Fruit fly (Drosophila melanogaster) whole organism, embryonic: ENCODE results near the gene RpS7.
A peak's percentile ranks its signal among the peaks of the same experiment; 100 is the strongest.

Experiments
- ATbp ChIP-seq: fragments of 200-800 bp; sonication (Bioruptor generic); optimal IDR thresholded peaks from 2 replicates; lab custom pipeline; 2017; ENCODE audit warnings: missing biosample characterization, mild to moderate bottlenecking, missing genetic modification characterization, missing genetic modification reagents
- Awh ChIP-seq: fragments of 200-800 bp; sonication (Bioruptor generic); IDR thresholded peaks from 2 replicates; pipeline ENCODE4, ENCODE4 v1.3.6; 2022; ENCODE audit warnings: missing biosample characterization, missing genetic modification characterization
- Blimp-1 ChIP-seq: fragments of 200-800 bp; sonication (Bioruptor generic); optimal IDR thresholded peaks from 3 replicates; lab custom pipeline; 2018; ENCODE audit warnings: missing biosample characterization, missing genetic modification characterization, mild to moderate bottlenecking, moderate library complexity, missing genetic modification reagents
- CG10209 ChIP-seq: fragments of 200-800 bp; sonication (Bioruptor generic); optimal IDR thresholded peaks from 3 replicates; lab custom pipeline; 2017; ENCODE audit warnings: missing biosample characterization, mild to moderate bottlenecking, missing genetic modification characterization, missing genetic modification reagents
- CG10366 ChIP-seq: fragments of 200-800 bp; sonication (Bioruptor generic); IDR thresholded peaks from 2 replicates; pipeline ENCODE4 v1.3.6; 2022; ENCODE audit warnings: missing biosample characterization, missing genetic modification characterization
- CG10979 ChIP-seq: fragments of 200-800 bp; sonication (Bioruptor generic); optimal IDR thresholded peaks from 2 replicates; lab custom pipeline; 2018; ENCODE audit warnings: missing biosample characterization, mild to moderate bottlenecking, missing genetic modification characterization, moderate library complexity
- CG11504 ChIP-seq: fragments of 200-800 bp; sonication (Bioruptor generic); optimal IDR thresholded peaks from 3 replicates; lab custom pipeline; 2019; ENCODE audit warnings: missing biosample characterization, mild to moderate bottlenecking, missing genetic modification characterization, moderate library complexity
- CG11695 ChIP-seq: fragments of 200-800 bp; sonication (Bioruptor generic); IDR thresholded peaks from 3 replicates; pipeline ENCODE4 v1.3.6; 2022; ENCODE audit warnings: missing biosample characterization, missing genetic modification characterization
- CG12391 ChIP-seq: fragments of 200-800 bp; sonication (Bioruptor generic); optimal IDR thresholded peaks from 3 replicates; lab custom pipeline; 2018; ENCODE audit warnings: missing biosample characterization, mild to moderate bottlenecking, missing genetic modification characterization, moderate library complexity
- CG12769 ChIP-seq: fragments of 200-800 bp; sonication (Bioruptor generic); optimal IDR thresholded peaks from 2 replicates; lab custom pipeline; 2019; ENCODE audit warnings: missing biosample characterization, mild to moderate bottlenecking, missing genetic modification characterization, moderate library complexity
- CG14014 ChIP-seq: fragments of 200-800 bp; sonication (Bioruptor generic); IDR thresholded peaks from 2 replicates; pipeline ENCODE4 v1.3.6; 2022; ENCODE audit warnings: missing biosample characterization, missing genetic modification characterization
- CG14441 ChIP-seq: fragments of 200-800 bp; sonication (Bioruptor generic); IDR thresholded peaks from 2 replicates; pipeline ENCODE4 v1.3.6; 2022; ENCODE audit warnings: missing biosample characterization, missing genetic modification characterization
- CG14667 ChIP-seq: fragments of 200-800 bp; sonication (Bioruptor generic); IDR thresholded peaks from 2 replicates; pipeline ENCODE4 v1.3.6; 2022; ENCODE audit warnings: missing biosample characterization, missing genetic modification characterization
- CG17359 ChIP-seq: fragments of 200-800 bp; sonication (Bioruptor generic); optimal IDR thresholded peaks from 3 replicates; lab custom pipeline; 2018; ENCODE audit warnings: missing biosample characterization, mild to moderate bottlenecking, missing genetic modification characterization, moderate library complexity
- CG2120 ChIP-seq: fragments of 200-800 bp; sonication (Bioruptor generic); optimal IDR thresholded peaks from 3 replicates; lab custom pipeline; 2016; ENCODE audit warnings: missing biosample characterization, missing genetic modification characterization
- CG32772 ChIP-seq: fragments of 200-800 bp; sonication (Bioruptor generic); IDR thresholded peaks from 2 replicates; pipeline ENCODE4 v1.3.6; 2022; ENCODE audit warnings: missing biosample characterization, missing genetic modification characterization
- CG4282 ChIP-seq: fragments of 200-800 bp; sonication (Bioruptor generic); optimal IDR thresholded peaks from 2 replicates; lab custom pipeline; 2016; ENCODE audit warnings: missing biosample characterization, missing genetic modification characterization
- CG43689 ChIP-seq: fragments of 200-800 bp; sonication (Bioruptor generic); IDR thresholded peaks from 2 replicates; pipeline ENCODE4 v1.3.6; 2022; ENCODE audit warnings: missing biosample characterization, missing genetic modification characterization
- CG6689 ChIP-seq: fragments of 200-800 bp; sonication (Bioruptor generic); IDR thresholded peaks from 2 replicates; pipeline ENCODE4 v1.3.6; 2022; ENCODE audit warnings: missing biosample characterization, missing genetic modification characterization
- CG6813 ChIP-seq: fragments of 200-800 bp; sonication (Bioruptor generic); optimal IDR thresholded peaks from 2 replicates; lab custom pipeline; 2017; ENCODE audit warnings: missing biosample characterization, missing genetic modification characterization, mild to moderate bottlenecking, moderate library complexity, missing genetic modification reagents
- CG7556 ChIP-seq: fragments of 200-800 bp; sonication (Bioruptor generic); optimal IDR thresholded peaks from 2 replicates; lab custom pipeline; 2017; ENCODE audit warnings: missing biosample characterization, mild to moderate bottlenecking, missing genetic modification characterization
- CG7839 ChIP-seq: fragments of 200-800 bp; sonication (Bioruptor generic); optimal IDR thresholded peaks from 3 replicates; lab custom pipeline; 2018; ENCODE audit warnings: missing biosample characterization, mild to moderate bottlenecking, missing genetic modification characterization, moderate library complexity
- CG7963 ChIP-seq: fragments of 200-800 bp; sonication (Bioruptor generic); IDR thresholded peaks from 3 replicates; pipeline ENCODE4 v1.3.6; 2022; ENCODE audit warnings: missing biosample characterization, missing genetic modification characterization; ENCODE audit not compliant: partially characterized antibody
- CG8388 ChIP-seq: fragments of 200-800 bp; sonication (Bioruptor generic); optimal IDR thresholded peaks from 2 replicates; lab custom pipeline; 2019; ENCODE audit warnings: missing biosample characterization, mild to moderate bottlenecking, missing genetic modification characterization, moderate library complexity
- E2f1 ChIP-seq: fragments of 200-800 bp; sonication (Bioruptor generic); IDR thresholded peaks from 2 replicates; pipeline ENCODE4 v1.3.6; 2022; ENCODE audit warnings: missing biosample characterization, missing genetic modification characterization
- Ets65A ChIP-seq: fragments of 200-800 bp; sonication (Bioruptor generic); peaks from one replicate; lab custom pipeline; 2016; ENCODE audit warnings: missing biosample characterization, missing genetic modification characterization
- Fer1 ChIP-seq: fragments of 200-800 bp; sonication (Bioruptor generic); optimal IDR thresholded peaks from 2 replicates; lab custom pipeline; 2017; ENCODE audit warnings: missing biosample characterization, mild to moderate bottlenecking, missing genetic modification characterization
- Fer3 ChIP-seq: fragments of 200-800 bp; sonication (Bioruptor generic); optimal IDR thresholded peaks from 2 replicates; lab custom pipeline; 2018; ENCODE audit warnings: missing biosample characterization, mild to moderate bottlenecking, missing genetic modification characterization, moderate library complexity
- H2.0 ChIP-seq: fragments of 200-800 bp; sonication (Bioruptor generic); IDR thresholded peaks from 2 replicates; pipeline ENCODE4 v1.3.6; 2022; ENCODE audit warnings: missing biosample characterization, missing genetic modification characterization
- HHEX ChIP-seq: fragments of 200-800 bp; sonication (Bioruptor generic); optimal IDR thresholded peaks from 3 replicates; lab custom pipeline; 2017; ENCODE audit warnings: missing biosample characterization, mild to moderate bottlenecking, missing genetic modification characterization, missing genetic modification reagents
- Hand ChIP-seq: fragments of 200-800 bp; sonication (Bioruptor generic); optimal IDR thresholded peaks from 2 replicates; lab custom pipeline; 2017; ENCODE audit warnings: mild to moderate bottlenecking, missing biosample characterization, missing genetic modification reagents, missing genetic modification characterization
- HmgZ ChIP-seq: fragments of 200-800 bp; sonication (Bioruptor generic); optimal IDR thresholded peaks from 2 replicates; lab custom pipeline; 2018; ENCODE audit warnings: missing biosample characterization, mild to moderate bottlenecking, missing genetic modification characterization
- Lpt ChIP-seq: fragments of >200 bp; optimal IDR thresholded peaks from 2 replicates; lab custom pipeline; 2018; ENCODE audit warnings: missing biosample characterization, missing genetic modification characterization
- Max ChIP-seq: fragments of 200-800 bp; sonication (Bioruptor generic); optimal IDR thresholded peaks from 2 replicates; lab custom pipeline; 2016; ENCODE audit warnings: missing biosample characterization, mild to moderate bottlenecking, missing genetic modification characterization
- Neu2 ChIP-seq: fragments of 200-800 bp; sonication (Bioruptor generic); optimal IDR thresholded peaks from 3 replicates; lab custom pipeline; 2016; ENCODE audit warnings: missing biosample characterization, missing genetic modification characterization, borderline replicate concordance
- Nf-YA ChIP-seq: fragments of 200-800 bp; sonication (Bioruptor generic); IDR thresholded peaks from 2 replicates; pipeline ENCODE4 v1.3.6; 2022; ENCODE audit warnings: missing biosample characterization, missing genetic modification characterization
- Sry-β ChIP-seq: fragments of 200-800 bp; sonication (Bioruptor generic); optimal IDR thresholded peaks from 2 replicates; lab custom pipeline; 2018; ENCODE audit warnings: missing biosample characterization, mild to moderate bottlenecking, missing genetic modification characterization, moderate library complexity
- Ssrp ChIP-seq: fragments of 200-800 bp; sonication (Bioruptor generic); optimal IDR thresholded peaks from 2 replicates; lab custom pipeline; 2018; ENCODE audit warnings: missing biosample characterization, mild to moderate bottlenecking, missing genetic modification characterization, moderate library complexity
- eve ChIP-seq, 2 experiments: fragments of >200 bp; optimal IDR thresholded peaks; 2 replicates each; lab custom pipeline; 2017; ENCODE audit warnings: missing biosample characterization in 2 of 2, missing genetic modification characterization in 2 of 2
- exex ChIP-seq: fragments of 200-800 bp; sonication (Bioruptor generic); optimal IDR thresholded peaks from 4 replicates; lab custom pipeline; 2018; ENCODE audit warnings: missing biosample characterization, mild to moderate bottlenecking, missing genetic modification characterization, moderate library complexity
- grn ChIP-seq: fragments of 200-800 bp; sonication (Bioruptor generic); optimal IDR thresholded peaks from 3 replicates; lab custom pipeline; 2017; ENCODE audit warnings: missing biosample characterization, missing genetic modification characterization
- lab ChIP-seq: fragments of 200-800 bp; sonication (Bioruptor generic); optimal IDR thresholded peaks from 3 replicates; lab custom pipeline; 2017; ENCODE audit warnings: missing biosample characterization, missing genetic modification characterization, mild to moderate bottlenecking, moderate library complexity, missing genetic modification reagents
- lilli ChIP-seq: fragments of 200-800 bp; sonication (Bioruptor generic); optimal IDR thresholded peaks from 3 replicates; lab custom pipeline; 2016; ENCODE audit warnings: missing biosample characterization, missing genetic modification characterization
- row ChIP-seq: fragments of 200-800 bp; sonication (Bioruptor generic); IDR thresholded peaks from 3 replicates; pipeline ENCODE4 v1.3.6; 2022; ENCODE audit warnings: missing biosample characterization, missing genetic modification characterization
- scrt ChIP-seq: fragments of 200-800 bp; sonication (Bioruptor generic); optimal IDR thresholded peaks from 2 replicates; lab custom pipeline; 2018; ENCODE audit warnings: missing biosample characterization, mild to moderate bottlenecking, missing genetic modification characterization, moderate library complexity
- sens ChIP-seq: fragments of 200-800 bp; sonication (Bioruptor generic); peaks from one replicate; lab custom pipeline; 2016; ENCODE audit warnings: missing biosample characterization, missing genetic modification characterization
- sisA ChIP-seq: fragments of 200-800 bp; sonication (Bioruptor generic); IDR thresholded peaks from 2 replicates; pipeline ENCODE4 v1.3.6; 2022; ENCODE audit warnings: missing biosample characterization, missing genetic modification characterization
- sob ChIP-seq: fragments of 200-800 bp; sonication (Bioruptor generic); IDR thresholded peaks from 2 replicates; pipeline ENCODE4 v1.3.6; 2022; ENCODE audit warnings: missing biosample characterization, missing genetic modification characterization
- tgo ChIP-seq: fragments of 200-800 bp; sonication (Bioruptor generic); IDR thresholded peaks from 3 replicates; pipeline ENCODE4 v1.3.6; 2022; ENCODE audit warnings: missing biosample characterization, missing genetic modification characterization
- unpg ChIP-seq: fragments of 200-800 bp; sonication (Bioruptor generic); optimal IDR thresholded peaks from 3 replicates; lab custom pipeline; 2018; ENCODE audit warnings: missing biosample characterization, mild to moderate bottlenecking, missing genetic modification characterization, moderate library complexity

The RpS7 gene

dm6 chr3R:30235253-30235652, 26.4 kb upstream of the RpS7 start (continued):
- TF ChIP-seq CG11695 (GFP tag; lab: Robert Waterston, UW) (0 out of 3 replicates have a peak, but pooled peaks have one; percentile 36), Ets65A (GFP tag; lab: Kevin White, UChicago) (no peak), CG12769 (tag; lab: Kevin White, UChicago) (peak; percentile 17), scrt (GFP tag; lab: Kevin White, UChicago) (peak; percentile 21), sob (GFP tag; lab: Robert Waterston, UW) (0 out of 2 replicates have a peak, but pooled peaks have one; percentile 32), H2.0 (GFP tag; lab: Robert Waterston, UW) (0 out of 2 replicates have a peak, but pooled peaks have one; percentile 17), Fer1 (peak; percentile 35), CG2120 (GFP tag; lab: Kevin White, UChicago) (peak; percentile 37), CG4282 (GFP tag; lab: Kevin White, UChicago) (no peak), CG43689 (GFP tag; lab: Robert Waterston, UW) (no peak), lab (GFP tag; lab: Kevin White, UChicago) (peak; percentile 41), tgo (GFP tag; lab: Robert Waterston, UW) (peak; percentile 37; the same call in 1 of the 3 replicates), exex (tag; lab: Kevin White, UChicago) (no peak), eve (GFP tag; optimal IDR thresholded peaks at IDR 0.05; lab: Kevin White, UChicago) (peak in 1 of 2 experiments; percentile 49), CG14014 (GFP tag; lab: Robert Waterston, UW) (peak; percentile 23; the same call in 1 of the 2 replicates), Awh (no peak), Blimp-1 (peak; percentile 50), Nf-YA (GFP tag; lab: Robert Waterston, UW) (no peak), CG6689 (GFP tag; lab: Robert Waterston, UW) (peak; percentile 57), Max (GFP tag; lab: Kevin White, UChicago) (no peak), row (GFP tag; lab: Robert Waterston, UW) (peak; percentile 73), Lpt (GFP tag; lab: Kevin White, UChicago) (no peak), CG8388 (peak; percentile 46), CG12391 (tag; lab: Kevin White, UChicago) (peak; percentile 39), ATbp (GFP tag; lab: Kevin White, UChicago) (peak; percentile 31), CG17359 (tag; lab: Kevin White, UChicago) (peak; percentile 55), grn (GFP tag; lab: Kevin White, UChicago) (no peak), Fer3 (tag; lab: Kevin White, UChicago) (peak; percentile 24), CG7556 (GFP tag; lab: Kevin White, UChicago) (peak; percentile 44), CG10979 (tag; lab: Kevin White, UChicago) (peak; percentile 54), CG14441 (GFP tag; lab: Robert Waterston, UW) (peak; percentile 42), E2f1 (0 out of 2 replicates have a peak, but pooled peaks have one; percentile 30), CG32772 (GFP tag; lab: Robert Waterston, UW) (0 out of 2 replicates have a peak, but pooled peaks have one; percentile 10), CG7839 (tag; lab: Kevin White, UChicago) (peak; percentile 54), CG10366 (GFP tag; lab: Robert Waterston, UW) (peak; percentile 26; the same call in 1 of the 2 replicates), Sry-β (GFP tag; lab: Kevin White, UChicago) (no peak), CG6813 (GFP tag; lab: Kevin White, UChicago) (peak; percentile 24), CG11504 (peak; percentile 71), CG14667 (GFP tag; lab: Robert Waterston, UW) (no peak), CG7963 (no peak), unpg (peak; percentile 49), HmgZ (tag; lab: Kevin White, UChicago) (peak; percentile 7), CG10209 (GFP tag; lab: Kevin White, UChicago) (peak; percentile 1), sens (GFP tag; lab: Kevin White, UChicago) (peak; percentile 84), lilli (no peak), sisA (GFP tag; lab: Robert Waterston, UW) (peak; percentile 39; the same call in 1 of the 2 replicates), Neu2 (GFP tag; lab: Kevin White, UChicago) (no peak), Hand (GFP tag; lab: Kevin White, UChicago) (peak; percentile 8), Ssrp (tag; lab: Kevin White, UChicago) (peak; percentile 37), HHEX (peak; percentile 17)
